Fruit fly (Drosophila melanogaster) Kc167 (cell line): ENCODE results near the gene CG10681.

Experiments used
- Myc ChIP-seq: fragments of >200 bp; optimal IDR thresholded peaks from 2 replicates; lab custom pipeline; 2017; ENCODE audit warnings: missing external identifiers
- Sin3A ChIP-seq: fragments of >200 bp; optimal IDR thresholded peaks from 2 replicates; lab custom pipeline; 2018; ENCODE audit warnings: missing external identifiers
- h ChIP-seq: fragments of >200 bp; optimal IDR thresholded peaks from 3 replicates; lab custom pipeline; 2018; ENCODE audit warnings: missing external identifiers
- psq ChIP-seq: fragments of >200 bp; optimal IDR thresholded peaks from 2 replicates; lab custom pipeline; 2017; ENCODE audit warnings: missing external identifiers

DNA sequence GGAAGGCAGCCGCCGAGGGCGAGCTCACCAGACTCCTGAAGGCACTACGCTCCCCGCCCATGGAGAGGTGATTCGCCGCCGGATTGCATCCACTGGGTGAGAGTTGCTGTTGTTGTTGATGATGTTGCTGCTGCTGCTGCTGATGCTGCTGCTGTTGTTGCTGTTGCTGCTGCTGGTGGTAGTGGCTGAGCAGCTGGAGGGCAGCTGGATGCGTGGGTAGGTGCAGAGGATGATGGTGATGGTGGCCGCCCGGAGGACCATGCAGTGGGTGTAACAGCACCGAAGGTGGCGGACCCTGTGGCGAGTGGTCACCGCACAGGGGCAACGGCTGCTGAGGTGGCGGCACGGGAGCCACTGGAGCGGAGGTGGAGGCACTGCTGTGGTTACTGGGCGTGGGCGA lies 37.7 kb upstream of the CG10681 start:
- no peak for TF ChIP-seq Sin3A (lab: Kevin White, UChicago)
- TF ChIP-seq h (lab: Kevin White, UChicago), result no peak
- no peak for TF ChIP-seq Myc
- no peak for TF ChIP-seq psq
